Worm (Caenorhabditis elegans) whole organism, L1 larva: ENCODE results near the gene atz-1.

Experiments
- C04F5.9 ChIP-seq: sonication (generic microtip); optimal IDR thresholded peaks from 2 replicates; lab custom pipeline; 2016; ENCODE audit warnings: missing genetic modification characterization, missing compliant biosample characterization
- C16A3.4 ChIP-seq: fragments of 150-350 bp; optimal IDR thresholded peaks from 2 replicates; lab custom pipeline; 2014; ENCODE audit warnings: missing biosample characterization, missing genetic modification characterization
- C34B4.2 ChIP-seq: sonication (generic microtip); optimal IDR thresholded peaks from 2 replicates; lab custom pipeline; 2017; ENCODE audit warnings: mild to moderate bottlenecking, missing genetic modification characterization, missing compliant biosample characterization
- Y116A8C.19 ChIP-seq: sonication (generic microtip); optimal IDR thresholded peaks from 2 replicates; lab custom pipeline; 2016; ENCODE audit warnings: missing compliant biosample characterization, missing genetic modification characterization, borderline replicate concordance
- aha-1 ChIP-seq: fragments of 150-350 bp; optimal IDR thresholded peaks from 2 replicates; lab custom pipeline; 2014; ENCODE audit warnings: missing biosample characterization, missing genetic modification characterization
- aly-2 ChIP-seq: fragments of 150-350 bp; optimal IDR thresholded peaks from 2 replicates; lab custom pipeline; 2014; ENCODE audit warnings: missing biosample characterization, missing genetic modification characterization
- ama-1 ChIP-seq: fragments of 150-350 bp; optimal IDR thresholded peaks from 2 replicates; lab custom pipeline; 2014
- blmp-1 ChIP-seq: fragments of 150-350 bp; optimal IDR thresholded peaks from 2 replicates; lab custom pipeline; 2014; ENCODE audit warnings: missing biosample characterization, missing genetic modification characterization
- ceh-63 ChIP-seq: fragments of 200-800 bp; sonication (Bioruptor generic); optimal IDR thresholded peaks from 2 replicates; lab custom pipeline; 2018; ENCODE audit warnings: mild to moderate bottlenecking, missing genetic modification characterization, missing compliant biosample characterization
- ceh-82 ChIP-seq, 3 experiments: fragments of 150-350 bp in 1 of 3; sonication (generic microtip) in 2 of 3; optimal IDR thresholded peaks; 2 replicates each; lab custom pipeline; 2014 to 2017; ENCODE audit warnings: missing biosample characterization in 3 of 3, missing genetic modification characterization in 3 of 3
- ceh-88 ChIP-seq: fragments of 200-800 bp; sonication (Bioruptor generic); IDR thresholded peaks from 2 replicates; pipeline ENCODE4 v1.3.6; 2022; ENCODE audit warnings: missing genetic modification characterization, missing compliant biosample characterization
- ceh-90 ChIP-seq: sonication (generic microtip); optimal IDR thresholded peaks from 2 replicates; lab custom pipeline; 2016; ENCODE audit warnings: missing genetic modification characterization, missing compliant biosample characterization
- efl-1 ChIP-seq, 4 experiments: fragments of 150-350 bp; optimal IDR thresholded peaks in 3 of 4; peaks in 1 of 4; 1 replicate in 1 of 4; 2 replicates in 3 of 4; lab custom pipeline; 2014; ENCODE audit warnings: missing biosample characterization in 2 of 4, missing genetic modification characterization in 2 of 4, missing genetic modification reagents in 2 of 4
- efl-3 ChIP-seq: fragments of 200-800 bp; sonication (Bioruptor generic); optimal IDR thresholded peaks from 2 replicates; lab custom pipeline; 2018; ENCODE audit warnings: mild to moderate bottlenecking, missing genetic modification characterization, missing compliant biosample characterization
- egl-13 ChIP-seq: sonication (generic microtip); optimal IDR thresholded peaks from 2 replicates; lab custom pipeline; 2016; ENCODE audit warnings: missing genotype, missing genetic modification reagents, missing genetic modification characterization, missing compliant biosample characterization
- egl-27 ChIP-seq, 2 experiments: fragments of 150-350 bp in 1 of 2; sonication (generic microtip); optimal IDR thresholded peaks; 3 replicates each; lab custom pipeline; 2017 to 2018; ENCODE audit warnings: missing biosample characterization in 2 of 2, missing genetic modification characterization in 2 of 2, missing genetic modification reagents in 2 of 2
- elt-3 ChIP-seq, 6 experiments: fragments of 150-350 bp in 1 of 6; sonication (generic microtip); optimal IDR thresholded peaks; 2 replicates each; lab custom pipeline; 2017 to 2018; ENCODE audit warnings: missing biosample characterization in 6 of 6, missing genetic modification characterization in 6 of 6, inconsistent platforms in 1 of 6
- fkh-4 ChIP-seq: sonication (generic microtip); optimal IDR thresholded peaks from 2 replicates; lab custom pipeline; 2016; ENCODE audit warnings: missing compliant biosample characterization, missing genetic modification characterization, borderline replicate concordance
- grh-1 ChIP-seq: fragments of 200-800 bp; sonication (Bioruptor generic); IDR thresholded peaks from 2 replicates; pipeline ENCODE4 v1.3.6; 2022; ENCODE audit warnings: missing genetic modification reagents, missing genetic modification characterization, missing compliant biosample characterization
- hlh-4 ChIP-seq: sonication (generic microtip); optimal IDR thresholded peaks from 2 replicates; lab custom pipeline; 2016; ENCODE audit warnings: mild to moderate bottlenecking, missing genetic modification characterization, missing compliant biosample characterization
- jun-1 ChIP-seq: fragments of 150-350 bp; optimal IDR thresholded peaks from 2 replicates; lab custom pipeline; 2014; ENCODE audit warnings: missing biosample characterization, missing genetic modification reagents, missing genetic modification characterization
- lin-13 ChIP-seq: fragments of 150-350 bp; optimal IDR thresholded peaks from 2 replicates; lab custom pipeline; 2014; ENCODE audit warnings: missing biosample characterization, missing genetic modification reagents, missing genetic modification characterization
- lin-14 ChIP-seq: fragments of 200-800 bp; sonication (Bioruptor generic); optimal IDR thresholded peaks from 2 replicates; lab custom pipeline; 2018; ENCODE audit warnings: mild to moderate bottlenecking, missing genetic modification characterization, moderate library complexity, missing compliant biosample characterization
- lin-35 ChIP-seq, 2 experiments: fragments of 150-350 bp; optimal IDR thresholded peaks; 2 replicates each; lab custom pipeline; 2014; ENCODE audit warnings: missing biosample characterization in 2 of 2, missing genetic modification characterization in 2 of 2, missing genetic modification reagents in 2 of 2
- lir-3 ChIP-seq: sonication (generic microtip); optimal IDR thresholded peaks from 2 replicates; lab custom pipeline; 2016; ENCODE audit warnings: mild to moderate bottlenecking, missing genetic modification characterization, moderate library complexity, missing compliant biosample characterization; ENCODE audit not compliant: poor library complexity
- mdl-1 ChIP-seq, 2 experiments: fragments of 150-350 bp; optimal IDR thresholded peaks; 2 replicates each; lab custom pipeline; 2014 to 2017; ENCODE audit warnings: missing biosample characterization in 2 of 2, missing genetic modification characterization in 2 of 2, inconsistent platforms in 1 of 2
- mef-2 ChIP-seq: fragments of 150-350 bp; optimal IDR thresholded peaks from 2 replicates; lab custom pipeline; 2014; ENCODE audit warnings: missing biosample characterization, missing genetic modification characterization
- nhr-20 ChIP-seq: sonication (generic microtip); optimal IDR thresholded peaks from 2 replicates; lab custom pipeline; 2016; ENCODE audit warnings: mild to moderate bottlenecking, missing genetic modification characterization, missing compliant biosample characterization
- nhr-47 ChIP-seq: sonication (generic microtip); optimal IDR thresholded peaks from 2 replicates; lab custom pipeline; 2016; ENCODE audit warnings: mild to moderate bottlenecking, missing genetic modification characterization, moderate library complexity, missing compliant biosample characterization
- nhr-71 ChIP-seq: sonication (generic microtip); optimal IDR thresholded peaks from 2 replicates; lab custom pipeline; 2016; ENCODE audit warnings: mild to moderate bottlenecking, missing genetic modification characterization, moderate library complexity, missing compliant biosample characterization
- nhr-77 ChIP-seq: fragments of 150-350 bp; optimal IDR thresholded peaks from 2 replicates; lab custom pipeline; 2014; ENCODE audit warnings: missing biosample characterization, missing genetic modification characterization
- nhr-84 ChIP-seq: sonication (generic microtip); optimal IDR thresholded peaks from 2 replicates; lab custom pipeline; 2017; ENCODE audit warnings: missing biosample characterization, missing genetic modification characterization
- nhr-85 ChIP-seq: sonication (generic microtip); peaks from one replicate; lab custom pipeline; 2016; ENCODE audit warnings: missing genetic modification characterization, inconsistent platforms, missing compliant biosample characterization
- pag-3 ChIP-seq: sonication (generic microtip); optimal IDR thresholded peaks from 2 replicates; lab custom pipeline; 2017; ENCODE audit warnings: missing genetic modification characterization, mild to moderate bottlenecking, missing compliant biosample characterization, antibody characterized with exemption, borderline replicate concordance; ENCODE audit not compliant: insufficient read depth
- pax-3 ChIP-seq: fragments of 200-800 bp; sonication (Bioruptor generic); optimal IDR thresholded peaks from 2 replicates; lab custom pipeline; 2018; ENCODE audit warnings: mild to moderate bottlenecking, missing genetic modification characterization, moderate library complexity, missing compliant biosample characterization
- rnt-1 ChIP-seq: sonication (generic microtip); optimal IDR thresholded peaks from 2 replicates; lab custom pipeline; 2016; ENCODE audit warnings: mild to moderate bottlenecking, missing genetic modification characterization, moderate library complexity, missing compliant biosample characterization
- sox-4 ChIP-seq: sonication (generic microtip); optimal IDR thresholded peaks from 2 replicates; lab custom pipeline; 2016; ENCODE audit warnings: missing genetic modification characterization, missing compliant biosample characterization
- sup-37 ChIP-seq: fragments of 200-800 bp; sonication (Bioruptor generic); optimal IDR thresholded peaks from 2 replicates; lab custom pipeline; 2018; ENCODE audit warnings: mild to moderate bottlenecking, missing genetic modification characterization, missing compliant biosample characterization
- tbx-2 ChIP-seq: sonication (generic microtip); optimal IDR thresholded peaks from 2 replicates; lab custom pipeline; 2016; ENCODE audit warnings: missing genetic modification characterization, missing compliant biosample characterization
- unc-86 ChIP-seq: sonication (generic microtip); optimal IDR thresholded peaks from 2 replicates; lab custom pipeline; 2016; ENCODE audit warnings: missing genetic modification characterization, missing compliant biosample characterization
- unc-98 ChIP-seq: fragments of 200-800 bp; sonication (Bioruptor generic); IDR thresholded peaks from 2 replicates; pipeline ENCODE4 v1.3.6; 2022; ENCODE audit warnings: missing genetic modification characterization, missing compliant biosample characterization
- vab-15 ChIP-seq: sonication (generic microtip); optimal IDR thresholded peaks from 2 replicates; lab custom pipeline; 2017; ENCODE audit warnings: missing genotype, mild to moderate bottlenecking, missing genetic modification characterization, missing compliant biosample characterization
- zag-1 ChIP-seq: fragments of 150-350 bp; optimal IDR thresholded peaks from 2 replicates; lab custom pipeline; 2014; ENCODE audit warnings: missing biosample characterization, missing genetic modification characterization
- ztf-11 ChIP-seq, 2 experiments: sonication (generic microtip); optimal IDR thresholded peaks; 2 replicates each; lab custom pipeline; 2016 to 2017; ENCODE audit warnings: missing genetic modification characterization in 2 of 2, missing biosample characterization in 1 of 2, missing compliant biosample characterization in 1 of 2
- ztf-4 ChIP-seq: fragments of 150-350 bp; optimal IDR thresholded peaks from 2 replicates; lab custom pipeline; 2014; ENCODE audit warnings: missing biosample characterization, missing genetic modification characterization

atz-1 gene

ce11 chrIV:12404137-12404536 lies 28.2 kb upstream of the atz-1 start, which contains the start of gene gex-3 (continued):
- TF ChIP-seq nhr-20 (tag; lab: Kevin White, UChicago) (peak; percentile 77), unc-86 (tag; lab: Kevin White, UChicago) (peak; percentile 67), nhr-47 (tag; lab: Kevin White, UChicago) (peak; percentile 83), C16A3.4 (tag; lab: Kevin White, UChicago) (peak; percentile 96), ceh-88 (no peak), ceh-63 (GFP tag; lab: Kevin White, UChicago) (no peak), vab-15 (tag; lab: Kevin White, UChicago) (peak; percentile 88), blmp-1 (tag; lab: Kevin White, UChicago) (no peak), lin-13 (GFP tag; lab: Kevin White, UChicago) (peak; percentile 89), elt-3 (tag; optimal IDR thresholded peaks at IDR 0.05; lab: Kevin White, UChicago) (peak in 2 of 6 experiments; percentile 5 to 48), lin-35 (GFP tag; optimal IDR thresholded peaks at IDR 0.05; lab: Kevin White, UChicago) (peak; percentile 96 to 99), aly-2 (tag; lab: Kevin White, UChicago) (peak; percentile 61), nhr-77 (peak; percentile 81), ceh-90 (peak; percentile 15), grh-1 (peak; percentile 64), egl-13 (no peak), pax-3 (tag; lab: Kevin White, UChicago) (peak; percentile 28), lin-14 (peak; percentile 85), nhr-84 (tag; lab: Kevin White, UChicago) (no peak), fkh-4 (no peak), pag-3 (tag; lab: Kevin White, UChicago) (no peak), tbx-2 (peak; percentile 78), efl-1 (optimal IDR thresholded peaks at IDR 0.05; lab: Kevin White, UChicago) (peak; percentile 90 to 97), efl-1 (GFP tag; optimal IDR thresholded peaks at IDR 0.05 in 1 of 2; lab: Kevin White, UChicago) (peak; percentile 95 to 100), C04F5.9 (tag; lab: Kevin White, UChicago) (no peak), hlh-4 (tag; lab: Kevin White, UChicago) (no peak), ztf-4 (peak; percentile 26), ztf-11 (tag; optimal IDR thresholded peaks at IDR 0.05; lab: Kevin White, UChicago) (peak in 1 of 2 experiments; percentile 59), egl-27 (tag; optimal IDR thresholded peaks at IDR 0.05; lab: Kevin White, UChicago) (no peak), rnt-1 (peak; percentile 87), zag-1 (peak; percentile 19)

ce11 chrIV:12403440-12403839 lies 27.5 kb upstream of the atz-1 start:
- TF ChIP-seq pag-3 (tag; lab: Kevin White, UChicago) (no peak), aha-1 (no peak), jun-1 (tag; lab: Kevin White, UChicago) (no peak), lin-14 (no peak), sox-4 (tag; lab: Kevin White, UChicago) (no peak), elt-3 (tag; optimal IDR thresholded peaks at IDR 0.05; lab: Kevin White, UChicago) (peak in 2 of 6 experiments; percentile 36 to 50), efl-3 (GFP tag; lab: Kevin White, UChicago) (no peak), sup-37 (GFP tag; lab: Kevin White, UChicago) (no peak), unc-98 (no peak), ama-1 (no peak), efl-1 (optimal IDR thresholded peaks at IDR 0.05; lab: Kevin White, UChicago) (no peak), efl-1 (GFP tag; optimal IDR thresholded peaks at IDR 0.05 in 1 of 2; lab: Kevin White, UChicago) (peak in 1 of 2 experiments; percentile 71), lir-3 (tag; lab: Kevin White, UChicago) (no peak), ceh-82 (tag; optimal IDR thresholded peaks at IDR 0.05; lab: Kevin White, UChicago) (no peak), Y116A8C.19 (tag; lab: Kevin White, UChicago) (no peak), nhr-71 (tag; lab: Kevin White, UChicago) (no peak), mdl-1 (tag; optimal IDR thresholded peaks at IDR 0.05; lab: Kevin White, UChicago) (no peak), C34B4.2 (tag; lab: Kevin White, UChicago) (no peak), lin-13 (GFP tag; lab: Kevin White, UChicago) (no peak), nhr-85 (tag; lab: Kevin White, UChicago) (peak; percentile 39), blmp-1 (tag; lab: Kevin White, UChicago) (peak; percentile 87), mef-2 (tag; lab: Kevin White, UChicago) (no peak)
